Fruit fly (Drosophila melanogaster): ENCODE measurements around the gene CG2926.

dm6 chr3R:5551593-5551992, 36.6 kb downstream of the CG2926 start:
- TF ChIP-seq CG8478 (optimal IDR thresholded peaks at IDR 0.05) (no peak), CTCF (optimal IDR thresholded peaks at IDR 0.05) (no peak)

All from S2 (cell line).